Worm (Caenorhabditis elegans) whole organism, L4 larva: Measurements from ENCODE around the gene M163.10.

Experiments used
- D1046.2 ChIP-seq: fragments of 200-800 bp; sonication (Bioruptor generic); IDR thresholded peaks from 2 replicates; pipeline ENCODE4 v1.3.6; 2022; ENCODE audit warnings: missing genetic modification characterization, missing compliant biosample characterization
- R02D3.7 ChIP-seq: fragments of 150-350 bp; sonication (generic microtip); optimal IDR thresholded peaks from 3 replicates; lab custom pipeline; 2014; ENCODE audit warnings: missing biosample characterization, missing genetic modification characterization
- ZK337.2 ChIP-seq: fragments of 200-800 bp; sonication (Bioruptor generic); IDR thresholded peaks from 2 replicates; pipeline ENCODE4 v1.3.6; 2022; ENCODE audit warnings: missing genetic modification reagents, missing genetic modification characterization, missing compliant biosample characterization
- ZK546.5 ChIP-seq, 2 experiments: sonication (generic microtip); optimal IDR thresholded peaks; 2 replicates each; lab custom pipeline; 2017; ENCODE audit warnings: missing biosample characterization in 2 of 2, missing genetic modification characterization in 2 of 2
- aha-1 ChIP-seq: fragments of 150-350 bp; peaks from one replicate; lab custom pipeline; 2014; ENCODE audit warnings: missing biosample characterization, missing genetic modification characterization
- ceh-28 ChIP-seq: fragments of 150-350 bp; optimal IDR thresholded peaks from 2 replicates; lab custom pipeline; 2014; ENCODE audit warnings: missing biosample characterization, missing genetic modification reagents, missing genetic modification characterization
- ceh-44 ChIP-seq: fragments of 200-800 bp; sonication (Bioruptor generic); IDR thresholded peaks from 2 replicates; pipeline ENCODE4 v1.3.6; 2022; ENCODE audit warnings: missing genetic modification reagents, missing genetic modification characterization, missing compliant biosample characterization
- ceh-62 ChIP-seq: sonication (generic microtip); optimal IDR thresholded peaks from 2 replicates; lab custom pipeline; 2017; ENCODE audit warnings: missing biosample characterization, missing genetic modification characterization
- ceh-82 ChIP-seq: sonication (generic microtip); optimal IDR thresholded peaks from 2 replicates; lab custom pipeline; 2017; ENCODE audit warnings: missing biosample characterization, missing genetic modification characterization
- daf-16 ChIP-seq, 3 experiments: sonication (generic microtip); optimal IDR thresholded peaks; 2 replicates each; lab custom pipeline; 2016 to 2017; ENCODE audit warnings: missing genetic modification characterization in 3 of 3, missing genetic modification reagents in 3 of 3, mild to moderate bottlenecking in 2 of 3, missing compliant biosample characterization in 2 of 3, missing biosample characterization in 1 of 3, moderate library complexity in 1 of 3
- daf-19 ChIP-seq: fragments of 200-800 bp; sonication (Bioruptor generic); conservative IDR thresholded peaks from 2 replicates; pipeline ENCODE4 v1.3.6; 2022; ENCODE audit warnings: missing genetic modification characterization, missing compliant biosample characterization
- dmd-6 ChIP-seq: fragments of 200-800 bp; sonication (Bioruptor generic); IDR thresholded peaks from 2 replicates; pipeline ENCODE4 v1.3.6; 2022; ENCODE audit warnings: missing genetic modification reagents, missing genetic modification characterization, missing compliant biosample characterization
- dmd-9 ChIP-seq: fragments of 200-800 bp; sonication (Bioruptor generic); IDR thresholded peaks from 2 replicates; pipeline ENCODE4 v1.3.6; 2022; ENCODE audit warnings: missing genetic modification reagents, missing genetic modification characterization, missing compliant biosample characterization
- duxl-1 ChIP-seq: sonication (generic microtip); optimal IDR thresholded peaks from 2 replicates; lab custom pipeline; 2016; ENCODE audit warnings: mild to moderate bottlenecking, missing genetic modification characterization, moderate library complexity, missing compliant biosample characterization; ENCODE audit not compliant: poor library complexity
- dve-1 ChIP-seq: sonication (generic microtip); optimal IDR thresholded peaks from 2 replicates; lab custom pipeline; 2017; ENCODE audit warnings: antibody characterized with exemption, mild to moderate bottlenecking, missing genetic modification characterization, missing compliant biosample characterization; ENCODE audit not compliant: insufficient read depth
- egl-27 ChIP-seq: sonication (generic microtip); optimal IDR thresholded peaks from 3 replicates; lab custom pipeline; 2017; ENCODE audit warnings: missing biosample characterization, missing genetic modification reagents, missing genetic modification characterization
- egl-43 ChIP-seq: fragments of 200-800 bp; sonication (Bioruptor generic); IDR thresholded peaks from 2 replicates; pipeline ENCODE4 v1.3.6; 2022; ENCODE audit warnings: missing genetic modification reagents, missing genetic modification characterization, missing compliant biosample characterization
- hif-1 ChIP-seq, 2 experiments: sonication (generic microtip); optimal IDR thresholded peaks; 2 replicates each; lab custom pipeline; 2016 to 2017; ENCODE audit warnings: missing compliant biosample characterization in 2 of 2, missing genetic modification characterization in 2 of 2, missing genetic modification reagents in 2 of 2, missing genotype in 2 of 2, mild to moderate bottlenecking in 1 of 2
- jun-1 ChIP-seq: fragments of 150-350 bp; optimal IDR thresholded peaks from 2 replicates; lab custom pipeline; 2014; ENCODE audit warnings: missing biosample characterization, missing genetic modification reagents, missing genetic modification characterization
- lim-7 ChIP-seq: fragments of 200-800 bp; sonication (Bioruptor generic); IDR thresholded peaks from 2 replicates; pipeline ENCODE4 v1.3.6; 2022; ENCODE audit warnings: missing genetic modification characterization, missing compliant biosample characterization
- lin-15B ChIP-seq: fragments of 150-350 bp; sonication (generic microtip); optimal IDR thresholded peaks from 3 replicates; lab custom pipeline; 2014; ENCODE audit warnings: missing biosample characterization, missing genetic modification characterization
- lin-38 ChIP-seq: fragments of 200-800 bp; sonication (Bioruptor generic); IDR thresholded peaks from 2 replicates; pipeline ENCODE4 v1.3.6; 2022; ENCODE audit warnings: missing genetic modification reagents, missing genetic modification characterization, missing compliant biosample characterization
- lin-39 ChIP-seq: fragments of 150-350 bp; optimal IDR thresholded peaks from 2 replicates; lab custom pipeline; 2014; ENCODE audit warnings: missing biosample characterization, missing genetic modification reagents, missing genetic modification characterization
- lsy-2 ChIP-seq, 2 experiments: fragments of 150-350 bp in 1 of 2; sonication (generic microtip) in 1 of 2; optimal IDR thresholded peaks; 2 replicates each; lab custom pipeline; 2014 to 2017; ENCODE audit warnings: missing biosample characterization in 2 of 2, missing genetic modification characterization in 2 of 2
- madf-5 ChIP-seq, 2 experiments: fragments of 200-800 bp; sonication (Bioruptor generic); IDR thresholded peaks; 2 replicates each; pipeline ENCODE4 v1.3.6; 2022; ENCODE audit warnings: missing compliant biosample characterization in 2 of 2, missing genetic modification characterization in 2 of 2
- mep-1 ChIP-seq: fragments of 150-350 bp; sonication (generic microtip); optimal IDR thresholded peaks from 3 replicates; lab custom pipeline; 2014; ENCODE audit warnings: missing biosample characterization, missing genetic modification characterization
- nhr-10 ChIP-seq: fragments of 150-350 bp; optimal IDR thresholded peaks from 2 replicates; lab custom pipeline; 2014; ENCODE audit warnings: missing biosample characterization, missing genetic modification characterization
- nhr-102 ChIP-seq: sonication (generic microtip); optimal IDR thresholded peaks from 2 replicates; lab custom pipeline; 2016; ENCODE audit warnings: mild to moderate bottlenecking, missing genetic modification characterization, moderate library complexity, missing compliant biosample characterization
- nhr-25 ChIP-seq: sonication (generic microtip); optimal IDR thresholded peaks from 2 replicates; lab custom pipeline; 2017; ENCODE audit warnings: missing genetic modification characterization, mild to moderate bottlenecking, missing compliant biosample characterization, antibody characterized with exemption, moderate library complexity, borderline replicate concordance; ENCODE audit not compliant: insufficient read depth
- nhr-28 ChIP-seq: fragments of 150-350 bp; optimal IDR thresholded peaks from 2 replicates; lab custom pipeline; 2014; ENCODE audit warnings: missing biosample characterization, missing genetic modification characterization
- nhr-41 ChIP-seq: fragments of 200-800 bp; sonication (Bioruptor generic); IDR thresholded peaks from 2 replicates; pipeline ENCODE4 v1.3.6; 2022; ENCODE audit warnings: missing genetic modification reagents, missing genetic modification characterization, missing compliant biosample characterization
- nhr-42 ChIP-seq: fragments of 200-800 bp; sonication (Bioruptor generic); IDR thresholded peaks from 2 replicates; pipeline ENCODE4 v1.3.6; 2022; ENCODE audit warnings: missing genetic modification characterization, missing compliant biosample characterization
- nhr-48 ChIP-seq: sonication (generic microtip); optimal IDR thresholded peaks from 2 replicates; lab custom pipeline; 2016; ENCODE audit warnings: mild to moderate bottlenecking, missing genetic modification characterization, missing compliant biosample characterization
- php-3 ChIP-seq: fragments of 200-800 bp; sonication (Bioruptor generic); IDR thresholded peaks from 2 replicates; pipeline ENCODE4 v1.3.6; 2022; ENCODE audit warnings: missing genetic modification reagents, missing genetic modification characterization, missing compliant biosample characterization
- pqm-1 ChIP-seq: sonication (generic microtip); optimal IDR thresholded peaks from 2 replicates; lab custom pipeline; 2017; ENCODE audit warnings: missing biosample characterization, missing genetic modification characterization
- rbr-2 ChIP-seq: sonication (generic microtip); optimal IDR thresholded peaks from 2 replicates; lab custom pipeline; 2016; ENCODE audit warnings: missing genotype, missing genetic modification characterization, missing compliant biosample characterization
- sdz-12 ChIP-seq: fragments of 200-800 bp; sonication (Bioruptor generic); optimal IDR thresholded peaks from 2 replicates; lab custom pipeline; 2018; ENCODE audit warnings: mild to moderate bottlenecking, missing genetic modification characterization, missing compliant biosample characterization
- skn-1 ChIP-seq: fragments of 150-350 bp; optimal IDR thresholded peaks from 2 replicates; lab custom pipeline; 2014; ENCODE audit warnings: missing biosample characterization, missing genetic modification characterization
- spr-1 ChIP-seq: sonication (generic microtip); optimal IDR thresholded peaks from 2 replicates; lab custom pipeline; 2016; ENCODE audit warnings: mild to moderate bottlenecking, missing genetic modification characterization, missing compliant biosample characterization
- tra-1 ChIP-seq: fragments of 200-800 bp; sonication (Bioruptor generic); IDR thresholded peaks from 2 replicates; pipeline ENCODE4 v1.3.6; 2022; ENCODE audit warnings: missing genetic modification reagents, missing genetic modification characterization, missing compliant biosample characterization
- unc-62 ChIP-seq, 3 experiments: fragments of 150-350 bp in 1 of 3; sonication (generic microtip); optimal IDR thresholded peaks in 2 of 3; peaks in 1 of 3; 1 replicate in 1 of 3; 2 replicates in 2 of 3; lab custom pipeline; 2014 to 2017; ENCODE audit warnings: missing biosample characterization in 3 of 3, missing genetic modification characterization in 3 of 3, missing genetic modification reagents in 3 of 3, missing genotype in 1 of 3
- vab-7 ChIP-seq: fragments of 200-800 bp; sonication (Bioruptor generic); IDR thresholded peaks from 2 replicates; pipeline ENCODE4 v1.3.6; 2022; ENCODE audit warnings: missing genetic modification reagents, missing genetic modification characterization, missing compliant biosample characterization
- zfp-2 ChIP-seq: sonication (generic microtip); optimal IDR thresholded peaks from 2 replicates; lab custom pipeline; 2016; ENCODE audit warnings: mild to moderate bottlenecking, missing genetic modification characterization, missing compliant biosample characterization
- zfp-3 ChIP-seq: fragments of 200-800 bp; sonication (Bioruptor generic); conservative IDR thresholded peaks from 2 replicates; pipeline ENCODE4 v1.3.6; 2022; ENCODE audit warnings: missing genetic modification reagents, missing genetic modification characterization, missing compliant biosample characterization
- zip-2 ChIP-seq: fragments of 150-350 bp; optimal IDR thresholded peaks from 2 replicates; lab custom pipeline; 2014; ENCODE audit warnings: missing biosample characterization, missing genetic modification characterization
- ztf-7 ChIP-seq: fragments of 150-350 bp; optimal IDR thresholded peaks from 2 replicates; lab custom pipeline; 2014; ENCODE audit warnings: missing biosample characterization, missing genetic modification characterization

The M163.10 gene

DNA sequence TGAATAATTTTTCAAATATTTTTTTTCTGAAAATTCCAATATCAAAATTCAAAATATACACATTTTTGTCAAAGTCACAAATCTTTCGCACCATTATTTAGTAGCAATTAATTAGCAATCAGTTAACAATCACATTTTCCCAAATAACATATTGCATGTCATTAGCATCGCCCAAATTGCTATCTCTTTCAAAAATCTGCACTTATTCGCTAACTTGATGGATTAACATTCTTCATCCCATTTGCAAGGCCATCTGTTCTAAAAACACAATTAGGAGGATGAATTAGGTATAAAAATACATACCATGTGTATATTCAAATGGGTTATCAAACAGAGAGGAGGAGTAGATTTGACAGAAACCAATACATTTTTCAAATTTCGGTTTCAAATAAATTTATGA lies 16.5 kb downstream of the M163.10 start:
- TF ChIP-seq lin-38 (GFP tag; lab: Robert Waterston, UW) (no peak), aha-1 (tag; lab: Kevin White, UChicago) (peak; percentile 7), skn-1 (tag; lab: Kevin White, UChicago) (no peak), mep-1 (tag; lab: Kevin White, UChicago) (no peak), zfp-2 (no peak)

DNA sequence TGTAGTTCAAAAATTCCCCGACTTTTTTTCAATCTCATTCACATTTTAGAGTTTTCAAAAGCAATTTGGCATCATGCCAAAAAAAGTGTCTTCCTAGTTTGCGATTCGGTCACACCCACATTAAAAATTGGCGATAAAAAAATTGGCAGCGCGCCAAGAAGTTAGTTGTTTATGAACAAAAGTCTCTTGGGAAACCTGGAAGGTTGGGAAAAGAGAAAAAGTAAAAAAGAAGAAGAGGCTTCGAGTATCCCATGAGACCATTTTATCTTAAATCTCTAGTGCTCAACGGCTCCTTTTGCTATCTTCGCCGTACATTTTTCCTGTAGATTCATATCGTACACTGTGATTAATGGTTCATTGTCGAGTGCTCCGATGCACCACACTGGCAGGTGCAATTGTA lies 17.0 kb downstream of the M163.10 start:
- TF ChIP-seq egl-27, result no peak
- no peak for TF ChIP-seq rbr-2 (tag; lab: Kevin White, UChicago)
- TF ChIP-seq daf-16 (GFP tag; optimal IDR thresholded peaks at IDR 0.05; lab: Kevin White, UChicago), result no peak
- TF ChIP-seq daf-16 (tag; optimal IDR thresholded peaks at IDR 0.05; lab: Kevin White, UChicago), result peak; percentile 12
- TF ChIP-seq unc-62 (GFP tag; optimal IDR thresholded peaks at IDR 0.05 in 1 of 2; lab: Kevin White, UChicago), result peak in 1 of 2 experiments; percentile 71
- no peak for TF ChIP-seq unc-62 (tag; optimal IDR thresholded peaks at IDR 0.05; lab: Kevin White, UChicago)
- TF ChIP-seq, all 104 proteins: peak for 2

ce11 chrX:14489945-14490344 lies 19.2 kb downstream of the M163.10 start, which contains the start of gene his-24:
Gene his-24, plus strand, starts transcription at chrX:14490094.
- TF ChIP-seq sdz-12, result no peak
- no peak for TF ChIP-seq egl-27
- TF ChIP-seq ZK337.2 (GFP tag; lab: Robert Waterston, UW), result no peak
- TF ChIP-seq duxl-1, result peak; percentile 33
- peak; percentile 45 for TF ChIP-seq nhr-102
- TF ChIP-seq dve-1 (tag; lab: Kevin White, UChicago), result peak; percentile 81
- no peak for TF ChIP-seq zip-2 (tag; lab: Kevin White, UChicago)
- TF ChIP-seq lsy-2 (tag; optimal IDR thresholded peaks at IDR 0.05; lab: Kevin White, UChicago), result peak in 1 of 2 experiments; percentile 70
- TF ChIP-seq nhr-42 (GFP tag; lab: Robert Waterston, UW), result peak; percentile 59; the same call in 1 of the 2 replicates
- TF ChIP-seq zfp-3 (GFP tag; lab: Robert Waterston, UW), result no peak
- peak; percentile 56 for TF ChIP-seq nhr-28 (tag; lab: Kevin White, UChicago)
- no peak for TF ChIP-seq lin-38 (GFP tag; lab: Robert Waterston, UW)
- peak; percentile 59 for TF ChIP-seq rbr-2 (tag; lab: Kevin White, UChicago)
- no peak for TF ChIP-seq madf-5 (GFP tag; IDR thresholded peaks at IDR 0.05; lab: Robert Waterston, UW)
- 0 out of 2 replicates have a peak, but pooled peaks have one; percentile 32 for TF ChIP-seq vab-7 (GFP tag; lab: Robert Waterston, UW)
- TF ChIP-seq lim-7 (GFP tag; lab: Robert Waterston, UW), result no peak
- no peak for TF ChIP-seq daf-16 (GFP tag; optimal IDR thresholded peaks at IDR 0.05; lab: Kevin White, UChicago)
- peak; percentile 29 for TF ChIP-seq daf-16 (tag; optimal IDR thresholded peaks at IDR 0.05; lab: Kevin White, UChicago)
- peak; percentile 20 for TF ChIP-seq ztf-7
- TF ChIP-seq lin-15B (tag; lab: Kevin White, UChicago), result no peak
- no peak for TF ChIP-seq nhr-10
- TF ChIP-seq egl-43 (GFP tag; lab: Robert Waterston, UW), result peak; percentile 56; the same call in 1 of the 2 replicates
- no peak for TF ChIP-seq ceh-28 (tag; lab: Kevin White, UChicago)
- TF ChIP-seq D1046.2 (GFP tag; lab: Robert Waterston, UW), result 0 out of 2 replicates have a peak, but pooled peaks have one; percentile 53
- TF ChIP-seq R02D3.7 (tag; lab: Kevin White, UChicago), result no peak
- peak; percentile 39 for TF ChIP-seq spr-1 (tag; lab: Kevin White, UChicago)
- TF ChIP-seq ceh-44, result no peak
- no peak for TF ChIP-seq nhr-41 (GFP tag; lab: Robert Waterston, UW)
- no peak for TF ChIP-seq jun-1 (tag; lab: Kevin White, UChicago)
- peak; percentile 66; the same call in 1 of the 2 replicates for TF ChIP-seq dmd-9 (GFP tag; lab: Robert Waterston, UW)
- peak in 1 of 2 experiments; percentile 51 for TF ChIP-seq hif-1 (tag; optimal IDR thresholded peaks at IDR 0.05; lab: Kevin White, UChicago)
- TF ChIP-seq ceh-82 (tag; lab: Kevin White, UChicago), result no peak
- TF ChIP-seq tra-1 (GFP tag; lab: Robert Waterston, UW), result peak; percentile 73
- TF ChIP-seq dmd-6 (GFP tag; lab: Robert Waterston, UW), result peak; percentile 61
- peak; percentile 40 for TF ChIP-seq pqm-1 (tag; lab: Kevin White, UChicago)
- TF ChIP-seq ZK546.5 (tag; optimal IDR thresholded peaks at IDR 0.05; lab: Kevin White, UChicago), result no peak
- TF ChIP-seq lin-39 (tag; lab: Kevin White, UChicago), result no peak
- TF ChIP-seq php-3 (GFP tag; lab: Robert Waterston, UW), result peak; percentile 65
- peak; percentile 18 for TF ChIP-seq nhr-25 (tag; lab: Kevin White, UChicago)
- TF ChIP-seq daf-19, result no peak
- peak; percentile 8 for TF ChIP-seq nhr-48 (tag; lab: Kevin White, UChicago)
- TF ChIP-seq ceh-62 (tag; lab: Kevin White, UChicago), result no peak
